Worm (Caenorhabditis elegans) whole organism, L4 larva: Measurements from ENCODE around the gene srbc-42.

Source experiments
- F26F4.8 ChIP-seq: fragments of 200-800 bp; sonication (Bioruptor generic); conservative IDR thresholded peaks from 2 replicates; pipeline ENCODE4 v1.3.6; 2022; ENCODE audit warnings: missing genetic modification characterization, missing compliant biosample characterization
- Y5F2A.4 ChIP-seq: fragments of 200-800 bp; sonication (Bioruptor generic); optimal IDR thresholded peaks from 2 replicates; lab custom pipeline; 2018; ENCODE audit warnings: mild to moderate bottlenecking, missing genetic modification characterization, missing compliant biosample characterization
- ZK337.2 ChIP-seq: fragments of 200-800 bp; sonication (Bioruptor generic); IDR thresholded peaks from 2 replicates; pipeline ENCODE4 v1.3.6; 2022; ENCODE audit warnings: missing genetic modification reagents, missing genetic modification characterization, missing compliant biosample characterization
- ZK546.5 ChIP-seq, 2 experiments: sonication (generic microtip); optimal IDR thresholded peaks; 2 replicates each; lab custom pipeline; 2017; ENCODE audit warnings: missing biosample characterization in 2 of 2, missing genetic modification characterization in 2 of 2
- ama-1 ChIP-seq: fragments of 150-350 bp; optimal IDR thresholded peaks from 2 replicates; lab custom pipeline; 2014; ENCODE audit warnings: inconsistent platforms, mixed read lengths
- attf-4 ChIP-seq: sonication (generic microtip); optimal IDR thresholded peaks from 3 replicates; lab custom pipeline; 2017; ENCODE audit warnings: missing biosample characterization, missing genetic modification characterization
- ceh-20 ChIP-seq: fragments of 200-800 bp; sonication (Bioruptor generic); IDR thresholded peaks from 2 replicates; pipeline ENCODE4 v1.3.6; 2022; ENCODE audit warnings: missing genetic modification reagents, missing genetic modification characterization, missing compliant biosample characterization
- ceh-44 ChIP-seq: fragments of 200-800 bp; sonication (Bioruptor generic); IDR thresholded peaks from 2 replicates; pipeline ENCODE4 v1.3.6; 2022; ENCODE audit warnings: missing genetic modification reagents, missing genetic modification characterization, missing compliant biosample characterization
- daf-16 ChIP-seq, 3 experiments: sonication (generic microtip); optimal IDR thresholded peaks; 2 replicates each; lab custom pipeline; 2016 to 2017; ENCODE audit warnings: missing genetic modification characterization in 3 of 3, missing genetic modification reagents in 3 of 3, mild to moderate bottlenecking in 2 of 3, missing compliant biosample characterization in 2 of 3, missing biosample characterization in 1 of 3, moderate library complexity in 1 of 3
- daf-8 ChIP-seq: fragments of 200-800 bp; sonication (Bioruptor generic); IDR thresholded peaks from 2 replicates; pipeline ENCODE4 v1.3.6; 2022; ENCODE audit warnings: missing genetic modification characterization, missing compliant biosample characterization
- dmd-8 ChIP-seq: fragments of 200-800 bp; sonication (Bioruptor generic); IDR thresholded peaks from 2 replicates; pipeline ENCODE4 v1.3.6; 2022; ENCODE audit warnings: missing genetic modification characterization, missing compliant biosample characterization
- dpl-1 ChIP-seq: fragments of 150-350 bp; optimal IDR thresholded peaks from 2 replicates; lab custom pipeline; 2014; ENCODE audit warnings: missing biosample characterization, missing genetic modification reagents, missing genetic modification characterization
- dve-1 ChIP-seq: sonication (generic microtip); optimal IDR thresholded peaks from 2 replicates; lab custom pipeline; 2017; ENCODE audit warnings: antibody characterized with exemption, mild to moderate bottlenecking, missing genetic modification characterization, missing compliant biosample characterization; ENCODE audit not compliant: insufficient read depth
- egl-27 ChIP-seq: sonication (generic microtip); optimal IDR thresholded peaks from 3 replicates; lab custom pipeline; 2017; ENCODE audit warnings: missing biosample characterization, missing genetic modification reagents, missing genetic modification characterization
- gei-8 ChIP-seq: fragments of 200-800 bp; sonication (Bioruptor generic); optimal IDR thresholded peaks from 2 replicates; lab custom pipeline; 2018; ENCODE audit warnings: mild to moderate bottlenecking, missing genetic modification characterization, missing compliant biosample characterization
- hlh-30 ChIP-seq: sonication (generic microtip); optimal IDR thresholded peaks from 2 replicates; lab custom pipeline; 2017; ENCODE audit warnings: antibody characterized with exemption, mild to moderate bottlenecking, missing genetic modification characterization, missing compliant biosample characterization; ENCODE audit not compliant: insufficient read depth
- jun-1 ChIP-seq: fragments of 150-350 bp; optimal IDR thresholded peaks from 2 replicates; lab custom pipeline; 2014; ENCODE audit warnings: missing biosample characterization, missing genetic modification reagents, missing genetic modification characterization
- lim-7 ChIP-seq: fragments of 200-800 bp; sonication (Bioruptor generic); IDR thresholded peaks from 2 replicates; pipeline ENCODE4 v1.3.6; 2022; ENCODE audit warnings: missing genetic modification characterization, missing compliant biosample characterization
- lin-15B ChIP-seq: fragments of 150-350 bp; sonication (generic microtip); optimal IDR thresholded peaks from 3 replicates; lab custom pipeline; 2014; ENCODE audit warnings: missing biosample characterization, missing genetic modification characterization
- lin-38 ChIP-seq: fragments of 200-800 bp; sonication (Bioruptor generic); IDR thresholded peaks from 2 replicates; pipeline ENCODE4 v1.3.6; 2022; ENCODE audit warnings: missing genetic modification reagents, missing genetic modification characterization, missing compliant biosample characterization
- madf-5 ChIP-seq, 2 experiments: fragments of 200-800 bp; sonication (Bioruptor generic); IDR thresholded peaks; 2 replicates each; pipeline ENCODE4 v1.3.6; 2022; ENCODE audit warnings: missing compliant biosample characterization in 2 of 2, missing genetic modification characterization in 2 of 2
- madf-9 ChIP-seq: fragments of 200-800 bp; sonication (Bioruptor generic); conservative IDR thresholded peaks from 2 replicates; pipeline ENCODE4 v1.3.6; 2022; ENCODE audit warnings: missing genetic modification reagents, missing genetic modification characterization, missing compliant biosample characterization
- mdt-29 ChIP-seq: fragments of 200-800 bp; sonication (Bioruptor generic); IDR thresholded peaks from 2 replicates; pipeline ENCODE4 v1.3.6; 2022; ENCODE audit warnings: missing genetic modification reagents, missing genetic modification characterization, missing compliant biosample characterization
- mep-1 ChIP-seq: fragments of 150-350 bp; sonication (generic microtip); optimal IDR thresholded peaks from 3 replicates; lab custom pipeline; 2014; ENCODE audit warnings: missing biosample characterization, missing genetic modification characterization
- mes-2 ChIP-seq: sonication (generic microtip); optimal IDR thresholded peaks from 2 replicates; lab custom pipeline; 2016; ENCODE audit warnings: missing genotype, mild to moderate bottlenecking, missing genetic modification characterization, missing compliant biosample characterization; ENCODE audit not compliant: poor library complexity, severe bottlenecking
- nhr-102 ChIP-seq: sonication (generic microtip); optimal IDR thresholded peaks from 2 replicates; lab custom pipeline; 2016; ENCODE audit warnings: mild to moderate bottlenecking, missing genetic modification characterization, moderate library complexity, missing compliant biosample characterization
- nhr-11 ChIP-seq: fragments of 150-350 bp; optimal IDR thresholded peaks from 2 replicates; lab custom pipeline; 2014; ENCODE audit warnings: missing biosample characterization, missing genetic modification characterization
- nhr-28 ChIP-seq: fragments of 150-350 bp; optimal IDR thresholded peaks from 2 replicates; lab custom pipeline; 2014; ENCODE audit warnings: missing biosample characterization, missing genetic modification characterization
- nhr-48 ChIP-seq: sonication (generic microtip); optimal IDR thresholded peaks from 2 replicates; lab custom pipeline; 2016; ENCODE audit warnings: mild to moderate bottlenecking, missing genetic modification characterization, missing compliant biosample characterization
- nhr-77 ChIP-seq: fragments of 150-350 bp; optimal IDR thresholded peaks from 2 replicates; lab custom pipeline; 2014; ENCODE audit warnings: missing biosample characterization, missing genetic modification characterization
- rbr-2 ChIP-seq: sonication (generic microtip); optimal IDR thresholded peaks from 2 replicates; lab custom pipeline; 2016; ENCODE audit warnings: missing genotype, missing genetic modification characterization, missing compliant biosample characterization
- saeg-2 ChIP-seq: fragments of 200-800 bp; sonication (Bioruptor generic); IDR thresholded peaks from 2 replicates; pipeline ENCODE4 v1.3.6; 2022; ENCODE audit warnings: missing genetic modification reagents, missing genetic modification characterization, missing compliant biosample characterization
- skn-1 ChIP-seq: fragments of 150-350 bp; optimal IDR thresholded peaks from 2 replicates; lab custom pipeline; 2014; ENCODE audit warnings: missing biosample characterization, missing genetic modification characterization
- snpc-4 ChIP-seq: fragments of 150-350 bp; optimal IDR thresholded peaks from 2 replicates; lab custom pipeline; 2014; ENCODE audit warnings: missing biosample characterization, missing genetic modification characterization
- spr-1 ChIP-seq: sonication (generic microtip); optimal IDR thresholded peaks from 2 replicates; lab custom pipeline; 2016; ENCODE audit warnings: mild to moderate bottlenecking, missing genetic modification characterization, missing compliant biosample characterization
- spr-3 ChIP-seq: fragments of 200-800 bp; sonication (Bioruptor generic); optimal IDR thresholded peaks from 2 replicates; lab custom pipeline; 2018; ENCODE audit warnings: mild to moderate bottlenecking, missing genetic modification characterization, missing compliant biosample characterization
- tag-97 ChIP-seq: fragments of 200-800 bp; sonication (Bioruptor generic); IDR thresholded peaks from 2 replicates; pipeline ENCODE4 v1.3.6; 2022; ENCODE audit warnings: missing genetic modification characterization, missing compliant biosample characterization
- tra-1 ChIP-seq: fragments of 200-800 bp; sonication (Bioruptor generic); IDR thresholded peaks from 2 replicates; pipeline ENCODE4 v1.3.6; 2022; ENCODE audit warnings: missing genetic modification reagents, missing genetic modification characterization, missing compliant biosample characterization
- unc-39 ChIP-seq: sonication (generic microtip); optimal IDR thresholded peaks from 2 replicates; lab custom pipeline; 2017; ENCODE audit warnings: missing biosample characterization, missing genetic modification characterization
- unc-62 ChIP-seq, 3 experiments: fragments of 150-350 bp in 1 of 3; sonication (generic microtip); optimal IDR thresholded peaks in 2 of 3; peaks in 1 of 3; 1 replicate in 1 of 3; 2 replicates in 2 of 3; lab custom pipeline; 2014 to 2017; ENCODE audit warnings: missing biosample characterization in 3 of 3, missing genetic modification characterization in 3 of 3, missing genetic modification reagents in 3 of 3, missing genotype in 1 of 3
- ztf-11 ChIP-seq: fragments of 150-350 bp; optimal IDR thresholded peaks from 2 replicates; lab custom pipeline; 2014; ENCODE audit warnings: missing biosample characterization, missing genetic modification characterization

Gene srbc-42

ce11 chrV:2181738-2182137 is 9.3 kb downstream of the srbc-42 start, which contains the start of gene srbc-16:
Gene srbc-16, plus strand, starts transcription at chrV:2182038.
- TF ChIP-seq ceh-44 (GFP tag; lab: Robert Waterston, UW) (no peak), rbr-2 (tag; lab: Kevin White, UChicago) (no peak), lim-7 (no peak), dve-1 (tag; lab: Kevin White, UChicago) (no peak), ama-1 (lab: Kevin White, UChicago) (no peak), F26F4.8 (GFP tag; lab: Robert Waterston, UW) (no peak), lin-15B (tag; lab: Kevin White, UChicago) (no peak), spr-3 (GFP tag; lab: Kevin White, UChicago) (no peak), snpc-4 (tag; lab: Kevin White, UChicago) (no peak), tra-1 (GFP tag; lab: Robert Waterston, UW) (no peak), nhr-102 (tag; lab: Kevin White, UChicago) (no peak), lin-38 (no peak), mdt-29 (GFP tag; lab: Robert Waterston, UW) (no peak), dmd-8 (no peak), mes-2 (tag; lab: Kevin White, UChicago) (no peak), ztf-11 (no peak), madf-5 (GFP tag; IDR thresholded peaks at IDR 0.05; lab: Robert Waterston, UW) (no peak), mep-1 (tag; lab: Kevin White, UChicago) (no peak), nhr-77 (tag; lab: Kevin White, UChicago) (no peak)
- TF ChIP-seq, all 104 proteins: peak for 0

- TF ChIP-seq dpl-1 (GFP tag; lab: Kevin White, UChicago) (no peak), madf-5 (GFP tag; IDR thresholded peaks at IDR 0.05; lab: Robert Waterston, UW) (no peak), nhr-28 (tag; lab: Kevin White, UChicago) (peak; percentile 54)
- TF ChIP-seq, all 104 proteins: peak for 1
These were observed 11.8 kb downstream of the srbc-42 start, which contains the start of gene cyp-33C1 for ce11 chrV:2179214-2179613. Gene cyp-33C1, plus strand, starts transcription at chrV:2179514.

ce11 chrV:2177307-2177764 is 13.7 kb downstream of the srbc-42 start, which contains the start of gene srbc-17:
Gene srbc-17, plus strand, starts transcription at chrV:2177714.
- TF ChIP-seq unc-62 (GFP tag; optimal IDR thresholded peaks at IDR 0.05 in 1 of 2; lab: Kevin White, UChicago) (peak in 1 of 2 experiments; percentile 94), unc-62 (tag; optimal IDR thresholded peaks at IDR 0.05; lab: Kevin White, UChicago) (no peak), saeg-2 (GFP tag; lab: Robert Waterston, UW) (no peak)

ce11 chrV:2175242-2175641 is 15.8 kb downstream of the srbc-42 start, which contains the start of gene C45H4.18:
Gene C45H4.18, plus strand, starts transcription at chrV:2175542.
- TF ChIP-seq nhr-77 (tag; lab: Kevin White, UChicago) (no peak), rbr-2 (tag; lab: Kevin White, UChicago) (no peak), jun-1 (no peak), nhr-28 (tag; lab: Kevin White, UChicago) (no peak), daf-16 (GFP tag; optimal IDR thresholded peaks at IDR 0.05; lab: Kevin White, UChicago) (no peak), daf-16 (tag; optimal IDR thresholded peaks at IDR 0.05; lab: Kevin White, UChicago) (no peak), egl-27 (tag; lab: Kevin White, UChicago) (no peak), nhr-11 (tag; lab: Kevin White, UChicago) (no peak), ZK546.5 (tag; optimal IDR thresholded peaks at IDR 0.05; lab: Kevin White, UChicago) (no peak), attf-4 (tag; lab: Kevin White, UChicago) (no peak), ZK337.2 (GFP tag; lab: Robert Waterston, UW) (no peak), spr-1 (tag; lab: Kevin White, UChicago) (no peak), unc-39 (tag; lab: Kevin White, UChicago) (no peak), mes-2 (tag; lab: Kevin White, UChicago) (no peak), dmd-8 (no peak)

DNA sequence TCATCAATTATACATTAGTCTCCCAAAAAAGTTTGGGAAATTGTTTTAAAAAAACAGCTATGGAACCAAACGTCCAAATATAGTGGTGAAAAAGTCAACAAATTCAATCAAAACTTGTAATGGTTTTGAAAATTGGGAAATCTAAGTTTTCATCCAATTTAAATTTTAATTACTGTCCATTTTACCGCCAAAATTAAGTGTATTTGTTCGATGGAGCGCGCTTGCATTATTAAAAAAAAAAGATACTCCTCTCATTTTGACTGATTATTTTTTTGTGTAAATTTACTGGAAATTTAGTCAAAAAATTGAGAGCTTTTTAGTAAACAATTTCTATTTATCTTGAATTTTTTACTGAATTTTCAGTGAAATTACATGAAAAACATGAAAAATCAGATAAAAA is 16.6 kb downstream of the srbc-42 start:
- TF ChIP-seq daf-8 (GFP tag; lab: Robert Waterston, UW) (no peak), tag-97 (GFP tag; lab: Robert Waterston, UW) (no peak), nhr-48 (tag; lab: Kevin White, UChicago) (no peak), skn-1 (tag; lab: Kevin White, UChicago) (no peak), snpc-4 (tag; lab: Kevin White, UChicago) (no peak), madf-9 (GFP tag; lab: Robert Waterston, UW) (no peak), spr-3 (GFP tag; lab: Kevin White, UChicago) (no peak), ceh-20 (GFP tag; lab: Robert Waterston, UW) (no peak), hlh-30 (tag; lab: Kevin White, UChicago) (no peak), Y5F2A.4 (GFP tag; lab: Kevin White, UChicago) (no peak), gei-8 (GFP tag; lab: Kevin White, UChicago) (no peak), mdt-29 (GFP tag; lab: Robert Waterston, UW) (no peak)
